Fruit fly (Drosophila melanogaster) ovary, adult (tissue): ENCODE results near the gene Pdzd8.

Experiments used
- CG17801 ChIP-seq: fragments of 200-800 bp; optimal IDR thresholded peaks from 2 replicates; lab custom pipeline; 2019; ENCODE audit warnings: missing biosample characterization, mild to moderate bottlenecking, missing genetic modification characterization, moderate library complexity; ENCODE audit not compliant: partially characterized antibody

Pdzd8 gene

dm6 chrX:11930726-11931125 lies at the start of gene Pdzd8:
TSS of gene Pdzd8 (minus strand) at chrX:11930850.
- no peak for TF ChIP-seq CG17801 (GFP tag; lab: Kevin White, UChicago)

dm6 chrX:11925213-11925612 lies 5.4 kb downstream of the Pdzd8 start:
- TF ChIP-seq CG17801 (GFP tag; lab: Kevin White, UChicago): peak; percentile 16

- TF ChIP-seq CG17801 (GFP tag; lab: Kevin White, UChicago): peak; percentile 7
Measured at dm6 chrX:11924562-11924961, 6.1 kb downstream of the Pdzd8 start, which contains the start of gene Sclp. TSS of gene Sclp (minus strand) at chrX:11924662.

- TF ChIP-seq CG17801 (GFP tag; lab: Kevin White, UChicago): no peak
Measured at dm6 chrX:11923698-11924097, 7.0 kb downstream of the Pdzd8 start.

- TF ChIP-seq CG17801 (GFP tag; lab: Kevin White, UChicago): no peak
Measured at dm6 chrX:11922650-11923237, 7.9 kb downstream of the Pdzd8 start.

dm6 chrX:11920959-11921358 lies 9.7 kb downstream of the Pdzd8 start:
- peak; percentile 28 for TF ChIP-seq CG17801 (GFP tag; lab: Kevin White, UChicago)

- peak; percentile 25 for TF ChIP-seq CG17801 (GFP tag; lab: Kevin White, UChicago)
Measured at dm6 chrX:11917056-11917633, 13.5 kb downstream of the Pdzd8 start, which contains the start of gene pot. TSS of gene pot (minus strand) at chrX:11917260.

dm6 chrX:11915154-11915593 lies 15.5 kb downstream of the Pdzd8 start:
- peak; percentile 35 for TF ChIP-seq CG17801 (GFP tag; lab: Kevin White, UChicago)

dm6 chrX:11913581-11913980 lies 17.1 kb downstream of the Pdzd8 start:
- no peak for TF ChIP-seq CG17801 (GFP tag; lab: Kevin White, UChicago)

dm6 chrX:11906818-11907281 lies 23.8 kb downstream of the Pdzd8 start, which contains the start of gene CG43156:
TSS of gene CG43156 (minus strand) at chrX:11906868.
- peak; percentile 11 for TF ChIP-seq CG17801 (GFP tag; lab: Kevin White, UChicago)

dm6 chrX:11905144-11905543 lies 25.5 kb downstream of the Pdzd8 start, which contains the start of gene Upf1:
TSS of gene Upf1 (minus strand) at chrX:11905371.
- TF ChIP-seq CG17801 (GFP tag; lab: Kevin White, UChicago): peak; percentile 57

dm6 chrX:11895141-11895540 lies 35.5 kb downstream of the Pdzd8 start:
- no peak for TF ChIP-seq CG17801 (GFP tag; lab: Kevin White, UChicago)

dm6 chrX:11894198-11894597 lies 36.5 kb downstream of the Pdzd8 start:
- no peak for TF ChIP-seq CG17801 (GFP tag; lab: Kevin White, UChicago)

- TF ChIP-seq CG17801 (GFP tag; lab: Kevin White, UChicago): no peak
Measured at dm6 chrX:11893643-11894042, 37.0 kb downstream of the Pdzd8 start, which contains the start of gene wisp. TSS of gene wisp (plus strand) at chrX:11893943.

- TF ChIP-seq CG17801 (GFP tag; lab: Kevin White, UChicago): peak; percentile 42
Measured at dm6 chrX:11891682-11892179, 38.9 kb downstream of the Pdzd8 start, which contains the start of gene sicily. TSS of gene sicily (plus strand) at chrX:11891732.

- TF ChIP-seq CG17801 (GFP tag; lab: Kevin White, UChicago): peak; percentile 33
Measured at dm6 chrX:11888142-11888541, 42.5 kb downstream of the Pdzd8 start, which contains the start of gene CG1840. TSS of gene CG1840 (plus strand) at chrX:11888352.
